Fruit fly (Drosophila melanogaster) whole organism, embryonic: Measurements from ENCODE around the gene CG14277.
A peak's percentile ranks its signal among the peaks of the same experiment; 100 is the strongest.

ENCODE experiments used
- CG11085 ChIP-seq: fragments of 200-800 bp; sonication (Bioruptor generic); IDR thresholded peaks from 2 replicates; pipeline ENCODE4 v1.3.6; 2022; ENCODE audit warnings: missing biosample characterization, missing genetic modification characterization
- CG12659 ChIP-seq: fragments of 200-800 bp; sonication (Bioruptor generic); optimal IDR thresholded peaks from 3 replicates; lab custom pipeline; 2017; ENCODE audit warnings: mild to moderate bottlenecking, missing biosample characterization, missing genetic modification reagents, missing genetic modification characterization
- CG15073 ChIP-seq: fragments of 200-800 bp; sonication (Bioruptor generic); optimal IDR thresholded peaks from 2 replicates; lab custom pipeline; 2016; ENCODE audit warnings: missing biosample characterization, missing genetic modification characterization
- CG15269 ChIP-seq: fragments of 200-800 bp; sonication (Bioruptor generic); optimal IDR thresholded peaks from 2 replicates; lab custom pipeline; 2018; ENCODE audit warnings: missing biosample characterization, mild to moderate bottlenecking, missing genetic modification characterization, moderate library complexity
- CG17829 ChIP-seq: fragments of 200-800 bp; optimal IDR thresholded peaks from 2 replicates; lab custom pipeline; 2019; ENCODE audit warnings: missing biosample characterization, mild to moderate bottlenecking, missing genetic modification characterization, moderate library complexity
- CG18262 ChIP-seq: fragments of 200-800 bp; optimal IDR thresholded peaks from 3 replicates; lab custom pipeline; 2019; ENCODE audit warnings: missing biosample characterization, mild to moderate bottlenecking, missing genetic modification characterization, moderate library complexity
- CG18619 ChIP-seq: fragments of 200-800 bp; sonication (Bioruptor generic); optimal IDR thresholded peaks from 3 replicates; lab custom pipeline; 2017; ENCODE audit warnings: missing biosample characterization, mild to moderate bottlenecking, missing genetic modification characterization
- CG18764 ChIP-seq: fragments of 200-800 bp; sonication (Bioruptor generic); optimal IDR thresholded peaks from 3 replicates; lab custom pipeline; 2016; ENCODE audit warnings: missing biosample characterization, missing genetic modification characterization
- CG2202 ChIP-seq: fragments of 200-800 bp; sonication (Bioruptor generic); optimal IDR thresholded peaks from 2 replicates; lab custom pipeline; 2018; ENCODE audit warnings: missing biosample characterization, mild to moderate bottlenecking, missing genetic modification characterization
- CG2712 ChIP-seq: fragments of 200-800 bp; optimal IDR thresholded peaks from 3 replicates; lab custom pipeline; 2019; ENCODE audit warnings: missing biosample characterization, mild to moderate bottlenecking, missing genetic modification characterization, moderate library complexity
- CG31365 ChIP-seq: fragments of 200-800 bp; sonication (Bioruptor generic); optimal IDR thresholded peaks from 2 replicates; lab custom pipeline; 2018; ENCODE audit warnings: missing biosample characterization, mild to moderate bottlenecking, missing genetic modification characterization
- CG7556 ChIP-seq: fragments of 200-800 bp; sonication (Bioruptor generic); optimal IDR thresholded peaks from 2 replicates; lab custom pipeline; 2017; ENCODE audit warnings: missing biosample characterization, mild to moderate bottlenecking, missing genetic modification characterization
- CG8388 ChIP-seq: fragments of 200-800 bp; sonication (Bioruptor generic); optimal IDR thresholded peaks from 2 replicates; lab custom pipeline; 2019; ENCODE audit warnings: missing biosample characterization, mild to moderate bottlenecking, missing genetic modification characterization, moderate library complexity
- CG8478 ChIP-seq: fragments of >200 bp; optimal IDR thresholded peaks from 2 replicates; lab custom pipeline; 2018
- D19A ChIP-seq: fragments of 200-800 bp; optimal IDR thresholded peaks from 3 replicates; lab custom pipeline; 2019; ENCODE audit warnings: missing biosample characterization, mild to moderate bottlenecking, missing genetic modification characterization, moderate library complexity
- Dll ChIP-seq: fragments of 200-800 bp; sonication (Bioruptor generic); IDR thresholded peaks from 4 replicates; pipeline ENCODE4 v1.3.6; 2022; ENCODE audit warnings: missing biosample characterization, missing genetic modification characterization; ENCODE audit not compliant: partially characterized antibody
- Elba2 ChIP-seq: fragments of 200-800 bp; sonication (Bioruptor generic); optimal IDR thresholded peaks from 3 replicates; lab custom pipeline; 2016; ENCODE audit warnings: missing biosample characterization, missing genetic modification characterization
- Ets97D ChIP-seq: fragments of 200-800 bp; sonication (Bioruptor generic); optimal IDR thresholded peaks from 3 replicates; lab custom pipeline; 2016; ENCODE audit warnings: missing biosample characterization, missing genetic modification characterization
- Gsc ChIP-seq: fragments of 200-800 bp; sonication (Bioruptor generic); IDR thresholded peaks from 2 replicates; pipeline ENCODE4 v1.3.6; 2022; ENCODE audit warnings: missing biosample characterization, missing genetic modification characterization
- HLH4C ChIP-seq: fragments of 200-800 bp; sonication (Bioruptor generic); IDR thresholded peaks from 3 replicates; pipeline ENCODE4 v1.3.6; 2022; ENCODE audit warnings: missing biosample characterization, missing genetic modification characterization; ENCODE audit not compliant: partially characterized antibody
- Hey ChIP-seq: fragments of 200-800 bp; sonication (Bioruptor generic); optimal IDR thresholded peaks from 3 replicates; lab custom pipeline; 2018; ENCODE audit warnings: missing biosample characterization, mild to moderate bottlenecking, missing genetic modification characterization
- Lpt ChIP-seq: fragments of >200 bp; optimal IDR thresholded peaks from 2 replicates; lab custom pipeline; 2018; ENCODE audit warnings: missing biosample characterization, missing genetic modification characterization
- Med ChIP-seq: fragments of 200-800 bp; sonication (Bioruptor generic); peaks from one replicate; lab custom pipeline; 2016; ENCODE audit warnings: missing biosample characterization, missing genetic modification characterization, mild to moderate bottlenecking, inconsistent platforms, moderate library complexity
- Opbp ChIP-seq: fragments of 200-800 bp; sonication (Bioruptor generic); IDR thresholded peaks from 3 replicates; pipeline ENCODE4 v1.3.6; 2022; ENCODE audit warnings: missing biosample characterization, missing genetic modification characterization; ENCODE audit not compliant: partially characterized antibody
- Side ChIP-seq: fragments of 200-800 bp; sonication (Bioruptor generic); optimal IDR thresholded peaks from 2 replicates; lab custom pipeline; 2016; ENCODE audit warnings: missing biosample characterization, missing genetic modification characterization
- Six4 ChIP-seq: fragments of 200-800 bp; sonication (Bioruptor generic); optimal IDR thresholded peaks from 2 replicates; lab custom pipeline; 2016; ENCODE audit warnings: missing biosample characterization, missing genetic modification characterization
- Stat92E ChIP-seq, 3 experiments: fragments of >200 bp in 2 of 3; fragments of 200-800 bp in 1 of 3; sonication (Bioruptor generic) in 1 of 3; optimal IDR thresholded peaks; 2 replicates each; lab custom pipeline; 2017 to 2019; ENCODE audit warnings: missing biosample characterization in 3 of 3, missing genetic modification characterization in 3 of 3, mild to moderate bottlenecking in 1 of 3, moderate library complexity in 1 of 3
- Taf1 ChIP-seq: fragments of 200-800 bp; sonication (Bioruptor generic); IDR thresholded peaks from 2 replicates; pipeline ENCODE4 v1.3.6; 2022; ENCODE audit warnings: missing biosample characterization, missing genetic modification characterization
- Xbp1 ChIP-seq: fragments of 200-800 bp; sonication (Bioruptor generic); optimal IDR thresholded peaks from 3 replicates; lab custom pipeline; 2016; ENCODE audit warnings: missing biosample characterization, mild to moderate bottlenecking, missing genetic modification characterization
- ato ChIP-seq: fragments of 200-800 bp; sonication (Bioruptor generic); IDR thresholded peaks from 2 replicates; pipeline ENCODE4 v1.3.6; 2022; ENCODE audit warnings: missing biosample characterization, missing genetic modification characterization; ENCODE audit not compliant: partially characterized antibody
- chn ChIP-seq: fragments of 200-800 bp; sonication (Bioruptor generic); optimal IDR thresholded peaks from 2 replicates; lab custom pipeline; 2016; ENCODE audit warnings: missing biosample characterization, missing genetic modification characterization
- crol ChIP-seq: fragments of 200-800 bp; sonication (Bioruptor generic); IDR thresholded peaks from 2 replicates; pipeline ENCODE4 v1.3.6; 2022; ENCODE audit warnings: missing biosample characterization, missing genetic modification characterization
- grn ChIP-seq: fragments of 200-800 bp; sonication (Bioruptor generic); optimal IDR thresholded peaks from 3 replicates; lab custom pipeline; 2017; ENCODE audit warnings: missing biosample characterization, missing genetic modification characterization
- gsb-n ChIP-seq: fragments of 200-800 bp; sonication (Bioruptor generic); optimal IDR thresholded peaks from 3 replicates; lab custom pipeline; 2018; ENCODE audit warnings: missing biosample characterization, mild to moderate bottlenecking, missing genetic modification characterization
- lab ChIP-seq: fragments of 200-800 bp; sonication (Bioruptor generic); optimal IDR thresholded peaks from 3 replicates; lab custom pipeline; 2017; ENCODE audit warnings: missing biosample characterization, missing genetic modification characterization, mild to moderate bottlenecking, moderate library complexity, missing genetic modification reagents
- lmd ChIP-seq: fragments of 200-800 bp; sonication (Bioruptor generic); IDR thresholded peaks from 2 replicates; pipeline ENCODE4 v1.3.6; 2022; ENCODE audit warnings: missing biosample characterization, missing genetic modification characterization
- pnt ChIP-seq: fragments of 200-800 bp; sonication (Bioruptor generic); optimal IDR thresholded peaks from 3 replicates; lab custom pipeline; 2016; ENCODE audit warnings: missing biosample characterization, missing genetic modification characterization
- pros ChIP-seq: fragments of 200-800 bp; sonication (Bioruptor generic); optimal IDR thresholded peaks from 3 replicates; lab custom pipeline; 2019; ENCODE audit warnings: missing biosample characterization, mild to moderate bottlenecking, missing genetic modification characterization, moderate library complexity
- pzg ChIP-seq: fragments of 200-800 bp; sonication (Bioruptor generic); optimal IDR thresholded peaks from 3 replicates; lab custom pipeline; 2018; ENCODE audit warnings: missing biosample characterization, mild to moderate bottlenecking, missing genetic modification characterization, moderate library complexity
- sens ChIP-seq: fragments of 200-800 bp; sonication (Bioruptor generic); peaks from one replicate; lab custom pipeline; 2016; ENCODE audit warnings: missing biosample characterization, missing genetic modification characterization
- sr ChIP-seq: fragments of 200-800 bp; sonication (Bioruptor generic); IDR thresholded peaks from 3 replicates; pipeline ENCODE4 v1.3.6; 2022; ENCODE audit warnings: missing biosample characterization, missing genetic modification characterization
- tgo ChIP-seq: fragments of 200-800 bp; sonication (Bioruptor generic); IDR thresholded peaks from 3 replicates; pipeline ENCODE4 v1.3.6; 2022; ENCODE audit warnings: missing biosample characterization, missing genetic modification characterization
- tio ChIP-seq: fragments of 200-800 bp; sonication (Bioruptor generic); optimal IDR thresholded peaks from 2 replicates; lab custom pipeline; 2017; ENCODE audit warnings: missing biosample characterization, missing genetic modification characterization, inconsistent platforms
- twi ChIP-seq: fragments of 200-800 bp; optimal IDR thresholded peaks from 2 replicates; lab custom pipeline; 2019; ENCODE audit warnings: missing biosample characterization, mild to moderate bottlenecking, missing genetic modification characterization, moderate library complexity
- tx ChIP-seq: fragments of 200-800 bp; sonication (Bioruptor generic); optimal IDR thresholded peaks from 2 replicates; lab custom pipeline; 2016; ENCODE audit warnings: missing biosample characterization, missing genetic modification characterization
- usp ChIP-seq: fragments of >200 bp; optimal IDR thresholded peaks from 2 replicates; lab custom pipeline; 2017; ENCODE audit warnings: missing biosample characterization, missing genetic modification characterization
- zf30C ChIP-seq: fragments of 200-800 bp; sonication (Bioruptor generic); optimal IDR thresholded peaks from 3 replicates; lab custom pipeline; 2018; ENCODE audit warnings: missing biosample characterization, mild to moderate bottlenecking, missing genetic modification characterization

Gene CG14277

dm6 chr2L:8286595-8286994, 44.3 kb downstream of the CG14277 start:
- TF ChIP-seq Lpt (GFP tag; lab: Kevin White, UChicago), result no peak
- no peak for TF ChIP-seq Gsc (GFP tag; lab: Robert Waterston, UW)
- peak; percentile 94 for TF ChIP-seq twi (tag; lab: Kevin White, UChicago)

- no peak for TF ChIP-seq pnt (GFP tag; lab: Kevin White, UChicago)
- TF ChIP-seq twi (tag; lab: Kevin White, UChicago), result peak; percentile 71
- TF ChIP-seq CG17829 (tag; lab: Kevin White, UChicago), result no peak
- TF ChIP-seq pzg (GFP tag; lab: Kevin White, UChicago), result no peak
- TF ChIP-seq Med, result peak; percentile 42
- no peak for TF ChIP-seq CG18764 (GFP tag; lab: Kevin White, UChicago)
- TF ChIP-seq lab (GFP tag; lab: Kevin White, UChicago), result peak; percentile 13
- TF ChIP-seq CG8478 (lab: Kevin White, UChicago), result no peak
- no peak for TF ChIP-seq Elba2 (GFP tag; lab: Kevin White, UChicago)
- TF ChIP-seq Hey (tag; lab: Kevin White, UChicago), result no peak
- no peak for TF ChIP-seq tgo (GFP tag; lab: Robert Waterston, UW)
- no peak for TF ChIP-seq lmd (GFP tag; lab: Robert Waterston, UW)
- no peak for TF ChIP-seq CG2202
- TF ChIP-seq CG18262 (tag; lab: Kevin White, UChicago), result no peak
- peak; percentile 15 for TF ChIP-seq pros (GFP tag; lab: Kevin White, UChicago)
- no peak for TF ChIP-seq Taf1 (GFP tag; lab: Robert Waterston, UW)
- TF ChIP-seq sr (GFP tag; lab: Robert Waterston, UW), result no peak
- no peak for TF ChIP-seq Opbp (GFP tag; lab: Robert Waterston, UW)
- TF ChIP-seq gsb-n (tag; lab: Kevin White, UChicago), result peak; percentile 53
Observed at dm6 chr2L:8288087-8288486, 45.8 kb downstream of the CG14277 start.

DNA sequence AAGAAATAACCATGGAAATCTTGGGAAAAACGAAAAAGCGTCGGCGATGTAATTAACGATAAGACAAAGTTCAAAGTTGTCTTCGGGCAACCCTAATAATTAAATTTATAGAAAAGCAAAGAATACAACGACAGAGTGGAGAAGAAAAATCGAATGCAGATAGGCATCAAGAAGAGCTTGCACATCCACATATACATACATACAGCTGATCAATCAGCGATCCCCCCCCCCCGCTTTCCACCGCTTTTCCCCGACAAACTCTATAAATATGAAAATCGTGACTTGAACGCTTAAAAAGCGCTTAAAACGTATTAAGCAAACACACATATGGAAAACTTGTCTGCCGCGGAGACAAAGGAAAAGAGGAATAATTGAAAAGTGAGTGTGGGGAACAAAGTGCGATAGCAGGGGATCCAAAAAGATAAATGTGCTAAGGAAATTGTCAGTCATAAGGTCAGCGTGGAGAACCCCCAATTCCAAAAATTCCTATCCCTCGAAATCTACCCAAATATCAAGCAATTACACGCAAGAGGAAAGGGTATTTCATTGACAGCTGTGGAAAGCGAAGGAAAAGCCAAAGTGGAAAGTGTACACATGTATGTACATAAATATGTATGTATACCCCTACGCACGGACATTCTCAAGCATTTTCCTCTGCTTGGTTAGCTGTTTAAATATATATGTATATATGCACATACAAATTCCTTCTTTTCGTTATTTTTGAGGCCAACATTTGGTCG, 47.2 kb downstream of the CG14277 start:
- TF ChIP-seq CG18262 (tag; lab: Kevin White, UChicago) (peak; percentile 2), tx (GFP tag; lab: Kevin White, UChicago) (no peak), CG18619 (GFP tag; lab: Kevin White, UChicago) (no peak), zf30C (GFP tag; lab: Kevin White, UChicago) (no peak), CG7556 (no peak), Stat92E (GFP tag; optimal IDR thresholded peaks at IDR 0.05; lab: Kevin White, UChicago) (no peak), Ets97D (no peak), CG15073 (GFP tag; lab: Kevin White, UChicago) (no peak), CG15269 (tag; lab: Kevin White, UChicago) (no peak), grn (GFP tag; lab: Kevin White, UChicago) (peak; percentile 91), CG17829 (tag; lab: Kevin White, UChicago) (peak; percentile 12), HLH4C (GFP tag; lab: Robert Waterston, UW) (no peak), Six4 (GFP tag; lab: Kevin White, UChicago) (no peak), CG11085 (GFP tag; lab: Robert Waterston, UW) (no peak), sens (GFP tag; lab: Kevin White, UChicago) (peak; percentile 78), CG12659 (no peak), Side (no peak), Dll (0 out of 4 replicates have a peak, but pooled peaks have one; percentile 18), D19A (tag; lab: Kevin White, UChicago) (peak; percentile 98), ato (GFP tag; lab: Robert Waterston, UW) (no peak), chn (no peak), CG2712 (tag; lab: Kevin White, UChicago) (peak; percentile 3), Xbp1 (GFP tag; lab: Kevin White, UChicago) (no peak), CG8388 (GFP tag; lab: Kevin White, UChicago) (peak; percentile 11), usp (GFP tag; lab: Kevin White, UChicago) (no peak), crol (GFP tag; lab: Robert Waterston, UW) (peak; percentile 78), tio (GFP tag; lab: Kevin White, UChicago) (no peak), CG31365 (tag; lab: Kevin White, UChicago) (no peak)
